Fruit fly (Drosophila melanogaster) whole organism, wandering third instar larva: ENCODE measurements around the gene Prp4k.

Experiments used
- Abd-B ChIP-seq: fragments of >200 bp; optimal IDR thresholded peaks from 2 replicates; lab custom pipeline; 2017; ENCODE audit warnings: missing biosample characterization, missing genetic modification characterization
- Mio ChIP-seq: sonication (Bioruptor generic); optimal IDR thresholded peaks from 2 replicates; lab custom pipeline; 2016; ENCODE audit warnings: missing biosample characterization, missing genetic modification characterization
- OdsH ChIP-seq: fragments of 200-800 bp; sonication (Bioruptor generic); optimal IDR thresholded peaks from 2 replicates; lab custom pipeline; 2016; ENCODE audit warnings: missing biosample characterization, mild to moderate bottlenecking, missing genetic modification characterization
- brk ChIP-seq: fragments of 200-800 bp; sonication (Bioruptor generic); optimal IDR thresholded peaks from 2 replicates; lab custom pipeline; 2016; ENCODE audit warnings: missing biosample characterization, mild to moderate bottlenecking, missing genetic modification characterization
- foxo ChIP-seq, 2 experiments: fragments of 200-800 bp; sonication (Bioruptor generic); optimal IDR thresholded peaks; 2 replicates in 1 of 2; 3 replicates in 1 of 2; lab custom pipeline; 2016 to 2017; ENCODE audit warnings: missing biosample characterization in 2 of 2, missing genetic modification characterization in 2 of 2
- pan ChIP-seq: fragments of >200 bp; optimal IDR thresholded peaks from 2 replicates; lab custom pipeline; 2017

DNA sequence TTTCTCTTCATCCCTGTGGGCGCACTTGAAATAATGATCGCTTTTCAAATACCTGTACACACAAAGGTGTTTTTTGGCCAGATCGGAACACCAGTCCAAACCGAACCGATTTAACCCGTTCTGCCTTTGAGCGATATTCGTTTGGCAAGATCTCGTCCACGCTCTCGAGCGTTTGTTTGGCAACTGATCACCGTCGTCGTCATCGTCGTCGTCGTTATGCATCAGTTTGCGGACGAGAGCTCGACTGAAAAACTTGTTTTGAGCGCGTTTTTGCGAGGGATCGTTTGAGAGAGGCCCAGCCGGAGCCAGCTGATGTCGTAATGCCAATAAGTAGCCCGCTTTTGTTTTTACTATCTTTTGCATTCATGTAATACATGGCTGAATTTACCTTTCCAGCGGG is 32.8 kb downstream of the Prp4k start:
- TF ChIP-seq Mio (GFP tag; lab: Kevin White, UChicago) (no peak), OdsH (GFP tag; lab: Kevin White, UChicago) (no peak), brk (no peak), pan (no peak), Abd-B (GFP tag; lab: Kevin White, UChicago) (no peak), foxo (GFP tag; optimal IDR thresholded peaks at IDR 0.05; lab: Kevin White, UChicago) (no peak)
